Worm (Caenorhabditis elegans) whole organism, L4/young adult: ENCODE results near the gene srx-110.

Experiments
- W03F9.2 ChIP-seq: fragments of 150-350 bp; optimal IDR thresholded peaks from 2 replicates; lab custom pipeline; 2014; ENCODE audit warnings: missing biosample characterization, missing genetic modification characterization
- dao-5 ChIP-seq: sonication (generic microtip); optimal IDR thresholded peaks from 2 replicates; lab custom pipeline; 2016; ENCODE audit warnings: missing genotype, missing genetic modification characterization, moderate library complexity, missing compliant biosample characterization
- him-1 ChIP-seq: sonication (generic microtip); optimal IDR thresholded peaks from 2 replicates; lab custom pipeline; 2016; ENCODE audit warnings: missing genotype, missing genetic modification reagents, missing genetic modification characterization, missing compliant biosample characterization

Gene srx-110

ce11 chrII:3684487-3685067 lies 24.8 kb upstream of the srx-110 start:
- no peak for TF ChIP-seq dao-5
- no peak for TF ChIP-seq W03F9.2 (tag; lab: Kevin White, UChicago)
- TF ChIP-seq him-1 (tag; lab: Kevin White, UChicago): no peak

ce11 chrII:3688333-3688732 lies 21.0 kb upstream of the srx-110 start, which contains the start of gene ifas-1:
Gene ifas-1, minus strand, starts transcription at chrII:3688719.
- TF ChIP-seq W03F9.2 (tag; lab: Kevin White, UChicago) (no peak), him-1 (tag; lab: Kevin White, UChicago) (no peak), dao-5 (no peak)

ce11 chrII:3690646-3691045 lies 18.7 kb upstream of the srx-110 start, which contains the start of gene srx-101:
Gene srx-101, minus strand, starts transcription at chrII:3690746.
- TF ChIP-seq W03F9.2 (tag; lab: Kevin White, UChicago): no peak
- TF ChIP-seq dao-5: no peak
- TF ChIP-seq him-1 (tag; lab: Kevin White, UChicago): no peak

- TF ChIP-seq W03F9.2 (tag; lab: Kevin White, UChicago): no peak
- no peak for TF ChIP-seq dao-5
- no peak for TF ChIP-seq him-1 (tag; lab: Kevin White, UChicago)
These were observed 14.7 kb upstream of the srx-110 start, which contains the start of gene srx-102 for ce11 chrII:3694664-3695063. Gene srx-102, minus strand, starts transcription at chrII:3694764.

- TF ChIP-seq him-1 (tag; lab: Kevin White, UChicago) (no peak), W03F9.2 (tag; lab: Kevin White, UChicago) (no peak), dao-5 (no peak)
These were observed 9.8 kb upstream of the srx-110 start, which contains the start of gene srx-104 for ce11 chrII:3699591-3699990. Gene srx-104, minus strand, starts transcription at chrII:3699691.

ce11 chrII:3701305-3701704 lies 8.1 kb upstream of the srx-110 start, which contains the start of gene srx-105:
Gene srx-105, minus strand, starts transcription at chrII:3701405.
- TF ChIP-seq dao-5 (no peak), him-1 (tag; lab: Kevin White, UChicago) (no peak), W03F9.2 (tag; lab: Kevin White, UChicago) (no peak)

ce11 chrII:3705320-3705719 lies 4.0 kb upstream of the srx-110 start, which contains the start of gene srx-108:
Gene srx-108, plus strand, starts transcription at chrII:3705620.
- TF ChIP-seq dao-5: no peak
- TF ChIP-seq W03F9.2 (tag; lab: Kevin White, UChicago): no peak
- TF ChIP-seq him-1 (tag; lab: Kevin White, UChicago): no peak

ce11 chrII:3711047-3711446 lies 1.7 kb downstream of the srx-110 start, which contains the start of gene fbxc-53:
Gene fbxc-53, plus strand, starts transcription at chrII:3711291.
- no peak for TF ChIP-seq dao-5
- no peak for TF ChIP-seq W03F9.2 (tag; lab: Kevin White, UChicago)
- TF ChIP-seq him-1 (tag; lab: Kevin White, UChicago): no peak

ce11 chrII:3714595-3714994 lies 5.2 kb downstream of the srx-110 start, which contains the start of gene srh-100:
Gene srh-100, minus strand, starts transcription at chrII:3714695.
- TF ChIP-seq W03F9.2 (tag; lab: Kevin White, UChicago) (no peak), him-1 (tag; lab: Kevin White, UChicago) (no peak), dao-5 (no peak)

- no peak for TF ChIP-seq W03F9.2 (tag; lab: Kevin White, UChicago)
- no peak for TF ChIP-seq him-1 (tag; lab: Kevin White, UChicago)
- no peak for TF ChIP-seq dao-5
These were observed 7.1 kb downstream of the srx-110 start, which contains the start of gene srh-99 for ce11 chrII:3716455-3716854. Gene srh-99, minus strand, starts transcription at chrII:3716555.

- no peak for TF ChIP-seq dao-5
- no peak for TF ChIP-seq him-1 (tag; lab: Kevin White, UChicago)
- TF ChIP-seq W03F9.2 (tag; lab: Kevin White, UChicago): no peak
These were observed 7.6 kb downstream of the srx-110 start, which contains the start of gene fbxc-52 for ce11 chrII:3716961-3717360. Gene fbxc-52, plus strand, starts transcription at chrII:3717261.

- TF ChIP-seq W03F9.2 (tag; lab: Kevin White, UChicago) (no peak), him-1 (tag; lab: Kevin White, UChicago) (no peak), dao-5 (no peak)
These were observed 11.7 kb downstream of the srx-110 start, which contains the start of gene C46E10.3 for ce11 chrII:3721016-3721415. Gene C46E10.3, plus strand, starts transcription at chrII:3721316.

ce11 chrII:3724175-3724715 lies 14.9 kb downstream of the srx-110 start, which contains the start of gene C46E10.1:
Gene C46E10.1, plus strand, starts transcription at chrII:3724225.
- TF ChIP-seq dao-5 (no peak), W03F9.2 (tag; lab: Kevin White, UChicago) (no peak), him-1 (tag; lab: Kevin White, UChicago) (no peak)

ce11 chrII:3727996-3728395 lies 18.6 kb downstream of the srx-110 start, which contains the start of gene C46E10.8:
Gene C46E10.8, minus strand, starts transcription at chrII:3728096.
- no peak for TF ChIP-seq him-1 (tag; lab: Kevin White, UChicago)
- TF ChIP-seq W03F9.2 (tag; lab: Kevin White, UChicago): no peak
- TF ChIP-seq dao-5: no peak
